1 fruit fly cellular context compared by ENCODE assay signal in the genomic region with DNA sequence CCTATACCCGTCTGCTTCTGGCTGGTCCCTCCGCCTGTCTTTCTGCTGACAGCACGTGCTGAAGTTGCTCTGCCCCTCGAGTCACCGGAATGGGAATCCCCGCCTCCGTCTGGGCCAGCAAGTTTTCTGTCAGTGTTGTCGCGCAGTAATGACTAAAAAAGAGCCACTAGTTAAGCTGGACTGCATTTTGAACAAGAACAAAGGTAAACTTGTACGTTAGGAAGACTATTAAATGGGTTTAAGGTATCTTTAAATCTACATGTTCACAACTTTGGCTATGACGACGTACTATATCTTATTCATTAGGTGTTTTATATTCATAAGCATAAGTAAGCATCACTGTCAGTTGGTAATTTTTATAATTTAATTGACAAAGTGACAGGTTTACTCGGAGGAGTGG.
TF ChIP-seq lines count a peak whose summit lies in the region.

No protein-coding gene starts in this region.

TF ChIP-seq in whole organism, prepupa, 60 proteins besides CTCF, POLR2A, EP300 and RAD21 (continued from another document):
- peak; percentile 17 for TF ChIP-seq achi (GFP tag; optimal IDR thresholded peaks at IDR 0.05; lab: Kevin White, UChicago)
- TF ChIP-seq Blimp-1 (GFP tag; optimal IDR thresholded peaks at IDR 0.05; lab: Kevin White, UChicago), result no peak
- TF ChIP-seq CG8632 (GFP tag; optimal IDR thresholded peaks at IDR 0.05; lab: Kevin White, UChicago), result no peak
- peak; percentile 26 for TF ChIP-seq CG3919 (GFP tag; optimal IDR thresholded peaks at IDR 0.05; lab: Kevin White, UChicago)
- peak; percentile 23 to 56 for TF ChIP-seq ss (GFP tag; optimal IDR thresholded peaks at IDR 0.05; lab: Kevin White, UChicago)
- no peak for TF ChIP-seq CG8319 (GFP tag; optimal IDR thresholded peaks at IDR 0.05; lab: Kevin White, UChicago)
- no peak for TF ChIP-seq Hr38 (GFP tag; optimal IDR thresholded peaks at IDR 0.05; lab: Kevin White, UChicago)
- TF ChIP-seq acj6 (GFP tag; optimal IDR thresholded peaks at IDR 0.05; lab: Kevin White, UChicago), result peak; percentile 3
- TF ChIP-seq Eip78C (GFP tag; lab: Kevin White, UChicago), result peak; percentile 78
- no peak for TF ChIP-seq Hr4 (GFP tag; optimal IDR thresholded peaks at IDR 0.05; lab: Kevin White, UChicago)
- TF ChIP-seq Eip93F (GFP tag; optimal IDR thresholded peaks at IDR 0.05; lab: Kevin White, UChicago), result no peak
- peak; percentile 8 for TF ChIP-seq Sox14 (GFP tag; optimal IDR thresholded peaks at IDR 0.05; lab: Kevin White, UChicago)
- no peak for TF ChIP-seq Smox (GFP tag; optimal IDR thresholded peaks at IDR 0.05; lab: Kevin White, UChicago)
- TF ChIP-seq CG6808 (GFP tag; optimal IDR thresholded peaks at IDR 0.05; lab: Kevin White, UChicago), result peak; percentile 57
- no peak for TF ChIP-seq CG31627 (GFP tag; optimal IDR thresholded peaks at IDR 0.05; lab: Kevin White, UChicago)
- TF ChIP-seq Hr39 (GFP tag; optimal IDR thresholded peaks at IDR 0.05; lab: Kevin White, UChicago), result no peak
- TF ChIP-seq CG3032 (tag; optimal IDR thresholded peaks at IDR 0.05; lab: Kevin White, UChicago), result peak; percentile 38
- no peak for TF ChIP-seq CG9139 (GFP tag; optimal IDR thresholded peaks at IDR 0.05; lab: Kevin White, UChicago)
- no peak for TF ChIP-seq net (GFP tag; optimal IDR thresholded peaks at IDR 0.05; lab: Kevin White, UChicago)
